Worm (Caenorhabditis elegans) whole organism, late embryonic: Measurements from ENCODE around the gene Y54G2A.36.

ENCODE experiments used
- K09A11.1 ChIP-seq: sonication (generic microtip); optimal IDR thresholded peaks from 2 replicates; lab custom pipeline; 2017; ENCODE audit warnings: antibody characterized with exemption, mild to moderate bottlenecking, missing genetic modification characterization, missing compliant biosample characterization; ENCODE audit not compliant: insufficient read depth
- eyg-1 ChIP-seq: sonication (generic microtip); optimal IDR thresholded peaks from 2 replicates; lab custom pipeline; 2016; ENCODE audit warnings: missing genotype, missing genetic modification characterization, missing compliant biosample characterization
- fkh-6 ChIP-seq: sonication (generic microtip); optimal IDR thresholded peaks from 2 replicates; lab custom pipeline; 2016; ENCODE audit warnings: missing genetic modification characterization, missing compliant biosample characterization
- hlh-8 ChIP-seq: sonication (generic microtip); optimal IDR thresholded peaks from 2 replicates; lab custom pipeline; 2016; ENCODE audit warnings: missing genotype, missing genetic modification characterization, missing compliant biosample characterization
- nhr-11 ChIP-seq: fragments of 150-350 bp; optimal IDR thresholded peaks from 2 replicates; lab custom pipeline; 2014; ENCODE audit warnings: missing biosample characterization, missing genetic modification characterization
- pqm-1 ChIP-seq: sonication (generic microtip); optimal IDR thresholded peaks from 2 replicates; lab custom pipeline; 2016; ENCODE audit warnings: missing genetic modification characterization, missing compliant biosample characterization
- unc-55 ChIP-seq: sonication (generic microtip); optimal IDR thresholded peaks from 2 replicates; lab custom pipeline; 2017; ENCODE audit warnings: missing biosample characterization, missing genetic modification reagents, missing genetic modification characterization

- TF ChIP-seq pqm-1 (tag; lab: Kevin White, UChicago) (no peak), eyg-1 (tag; lab: Kevin White, UChicago) (no peak), fkh-6 (tag; lab: Kevin White, UChicago) (no peak), unc-55 (GFP tag; lab: Kevin White, UChicago) (no peak), nhr-11 (no peak), K09A11.1 (tag; lab: Kevin White, UChicago) (no peak), hlh-8 (tag; lab: Kevin White, UChicago) (no peak)
Measured at ce11 chrIV:2855056-2855752, 42.3 kb upstream of the Y54G2A.36 start.
